Fruit fly (Drosophila melanogaster) S2 (cell line): Measurements from ENCODE around the gene mRpL3.

Experiments used
- CG8478 ChIP-seq: fragments of >200 bp; optimal IDR thresholded peaks from 2 replicates; lab custom pipeline; 2018
- CTCF ChIP-seq, 2 experiments: fragments of >200 bp; optimal IDR thresholded peaks; 2 replicates each; lab custom pipeline; 2018

dm6 chrX:15788235-15789187 lies 27.5 kb downstream of the mRpL3 start, which contains the start of gene Rhp:
- TF ChIP-seq CG8478 = no peak
- no peak for TF ChIP-seq CTCF (optimal IDR thresholded peaks at IDR 0.05; lab: Kevin White, UChicago)
